Fruit fly (Drosophila melanogaster) whole organism: ENCODE results near the gene CecC.

ENCODE experiments used
- CG8478 ChIP-seq: fragments of >200 bp; optimal IDR thresholded peaks from 2 replicates; lab custom pipeline; 2018; ENCODE audit warnings: inconsistent platforms
- Dll ChIP-seq: fragments of >200 bp; optimal IDR thresholded peaks from 2 replicates; lab custom pipeline; 2017
- EcR ChIP-seq, 2 experiments: fragments of >200 bp; optimal IDR thresholded peaks; 2 replicates each; lab custom pipeline; 2017; ENCODE audit warnings: missing biosample characterization in 2 of 2, missing genetic modification characterization in 2 of 2, missing genetic modification reagents in 2 of 2
- pan ChIP-seq: fragments of >200 bp; optimal IDR thresholded peaks from 2 replicates; lab custom pipeline; 2017
- psq ChIP-seq: fragments of >200 bp; optimal IDR thresholded peaks from 2 replicates; lab custom pipeline; 2017
- usp ChIP-seq: fragments of >200 bp; optimal IDR thresholded peaks from 2 replicates; lab custom pipeline; 2017; ENCODE audit warnings: missing biosample characterization, missing genetic modification characterization, mixed read lengths

CecC gene

dm6 chr3R:30237634-30238033 is 21.4 kb downstream of the CecC start, which contains the start of gene CG43448:
Gene CG43448, minus strand, starts transcription at chr3R:30237734.
- TF ChIP-seq psq (lab: Kevin White, UChicago) = no peak

dm6 chr3R:30240245-30240644 is 24.0 kb downstream of the CecC start:
- TF ChIP-seq psq (lab: Kevin White, UChicago) (no peak), usp (no peak), CG8478 (lab: Kevin White, UChicago) (no peak), EcR (GFP tag; optimal IDR thresholded peaks at IDR 0.05; lab: Kevin White, UChicago) (no peak), Dll (lab: Kevin White, UChicago) (no peak), pan (lab: Kevin White, UChicago) (no peak)

dm6 chr3R:30243262-30243815 is 27.1 kb downstream of the CecC start, which contains the start of gene CG9737:
Gene CG9737, minus strand, starts transcription at chr3R:30243312.
- TF ChIP-seq CG8478 (lab: Kevin White, UChicago) = no peak
- TF ChIP-seq pan (lab: Kevin White, UChicago) = no peak
- TF ChIP-seq usp = no peak
- no peak for TF ChIP-seq EcR (GFP tag; optimal IDR thresholded peaks at IDR 0.05; lab: Kevin White, UChicago)
- TF ChIP-seq Dll (lab: Kevin White, UChicago) = no peak
- no peak for TF ChIP-seq psq (lab: Kevin White, UChicago)

- no peak for TF ChIP-seq usp
- TF ChIP-seq psq (lab: Kevin White, UChicago) = no peak
- no peak for TF ChIP-seq Dll (lab: Kevin White, UChicago)
- no peak for TF ChIP-seq EcR (GFP tag; optimal IDR thresholded peaks at IDR 0.05; lab: Kevin White, UChicago)
- TF ChIP-seq pan (lab: Kevin White, UChicago) = no peak
- TF ChIP-seq CG8478 (lab: Kevin White, UChicago) = no peak
Measured at dm6 chr3R:30245739-30246589, 29.7 kb downstream of the CecC start.

DNA sequence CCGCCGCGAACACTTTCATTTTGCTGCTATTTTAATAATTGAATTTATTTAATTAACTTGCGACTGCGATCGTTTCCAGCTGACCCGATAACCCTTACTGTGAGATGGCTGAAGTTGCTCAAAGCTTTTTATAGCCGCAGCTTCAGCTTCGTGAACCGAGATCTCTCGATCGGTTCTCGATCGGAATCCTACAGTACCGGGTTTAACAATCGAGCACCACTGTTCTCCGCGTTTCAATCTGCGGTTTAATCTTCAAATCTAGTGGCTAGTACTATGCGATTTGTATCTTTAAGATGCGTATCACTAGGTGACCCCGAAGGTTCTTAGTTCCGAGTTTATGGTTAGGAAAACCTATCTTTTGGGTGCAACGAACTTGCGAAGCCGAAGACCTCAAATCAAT is 30.3 kb downstream of the CecC start, which contains the start of gene CG9733:
TSS of gene CG9733 (minus strand) at position 101 of the 400 bp plus-strand sequence.
- TF ChIP-seq Dll (lab: Kevin White, UChicago) = no peak
- TF ChIP-seq EcR (GFP tag; optimal IDR thresholded peaks at IDR 0.05; lab: Kevin White, UChicago) = no peak

dm6 chr3R:30247802-30248363 is 31.6 kb downstream of the CecC start:
- no peak for TF ChIP-seq Dll (lab: Kevin White, UChicago)
- no peak for TF ChIP-seq usp
- no peak for TF ChIP-seq CG8478 (lab: Kevin White, UChicago)
- no peak for TF ChIP-seq psq (lab: Kevin White, UChicago)
- no peak for TF ChIP-seq EcR (GFP tag; optimal IDR thresholded peaks at IDR 0.05; lab: Kevin White, UChicago)
- no peak for TF ChIP-seq pan (lab: Kevin White, UChicago)

- TF ChIP-seq CG8478 (lab: Kevin White, UChicago) (no peak), pan (lab: Kevin White, UChicago) (no peak), usp (no peak), Dll (lab: Kevin White, UChicago) (no peak), EcR (GFP tag; optimal IDR thresholded peaks at IDR 0.05; lab: Kevin White, UChicago) (no peak), psq (lab: Kevin White, UChicago) (no peak)
Measured at dm6 chr3R:30248565-30248964, 32.3 kb downstream of the CecC start.

dm6 chr3R:30249283-30249682 is 33.0 kb downstream of the CecC start, which contains the start of gene CG34299:
Gene CG34299, plus strand, starts transcription at chr3R:30249583.
- TF ChIP-seq EcR (GFP tag; optimal IDR thresholded peaks at IDR 0.05; lab: Kevin White, UChicago) = no peak
- TF ChIP-seq psq (lab: Kevin White, UChicago) = no peak
- TF ChIP-seq pan (lab: Kevin White, UChicago) = no peak

DNA sequence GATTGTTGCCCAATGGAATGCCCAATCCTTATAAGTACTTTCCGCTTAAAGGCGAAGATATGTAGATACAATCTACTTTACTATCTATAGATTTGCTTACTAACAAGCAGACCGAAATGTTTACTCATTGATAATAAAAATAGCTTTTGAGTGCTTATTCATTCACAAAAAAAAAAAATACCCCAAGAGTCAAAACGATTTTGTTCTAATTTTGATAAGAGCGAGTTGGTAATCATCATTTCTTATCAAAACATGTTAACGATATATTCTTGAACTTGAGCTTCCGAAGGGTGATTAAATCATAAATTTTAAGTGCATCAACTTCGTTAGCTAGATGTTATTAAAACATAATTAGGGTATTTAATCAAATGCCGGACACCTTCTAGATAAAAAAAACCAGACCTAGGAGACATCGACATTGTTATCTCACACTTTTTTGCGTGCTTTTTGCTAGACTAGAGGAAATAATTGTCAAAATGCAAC is 34.3 kb downstream of the CecC start, which contains the start of gene CG9682:
TSS of gene CG9682 (plus strand) at position 433 of the 483 bp plus-strand sequence.
- TF ChIP-seq EcR (GFP tag; optimal IDR thresholded peaks at IDR 0.05; lab: Kevin White, UChicago) (no peak), usp (no peak), psq (lab: Kevin White, UChicago) (no peak), pan (lab: Kevin White, UChicago) (no peak), Dll (lab: Kevin White, UChicago) (no peak), CG8478 (lab: Kevin White, UChicago) (no peak)

DNA sequence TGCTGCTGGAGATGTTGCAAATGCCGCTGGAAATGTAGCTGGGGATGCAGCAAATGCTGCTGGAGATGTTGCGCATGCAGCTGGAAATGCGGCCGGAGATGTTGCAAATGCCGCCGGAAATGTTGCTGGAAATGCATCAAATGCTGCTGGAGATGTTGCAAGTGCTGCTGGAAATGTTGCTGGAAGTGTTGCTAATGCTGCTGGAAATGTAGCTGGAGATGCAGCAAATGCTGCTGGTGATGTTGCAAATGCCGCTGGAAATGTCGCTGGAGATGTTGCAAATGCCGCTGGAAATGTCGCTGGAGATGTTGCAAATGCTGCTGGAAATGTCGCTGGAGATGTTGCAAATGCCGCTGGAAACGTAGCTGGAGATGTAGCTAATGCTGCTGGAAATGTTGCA is 36.0 kb downstream of the CecC start:
- no peak for TF ChIP-seq Dll (lab: Kevin White, UChicago)
- no peak for TF ChIP-seq usp
- no peak for TF ChIP-seq EcR (GFP tag; optimal IDR thresholded peaks at IDR 0.05; lab: Kevin White, UChicago)
- TF ChIP-seq pan (lab: Kevin White, UChicago) = no peak
- no peak for TF ChIP-seq CG8478 (lab: Kevin White, UChicago)
- TF ChIP-seq psq (lab: Kevin White, UChicago) = no peak

- TF ChIP-seq Dll (lab: Kevin White, UChicago) (no peak), CG8478 (lab: Kevin White, UChicago) (no peak), pan (lab: Kevin White, UChicago) (no peak), usp (no peak), psq (lab: Kevin White, UChicago) (no peak), EcR (GFP tag; optimal IDR thresholded peaks at IDR 0.05; lab: Kevin White, UChicago) (no peak)
Measured at dm6 chr3R:30252882-30253281, 36.6 kb downstream of the CecC start, which contains the start of gene CG18404. Gene CG18404, plus strand, starts transcription at chr3R:30253182.
